Fruit fly (Drosophila melanogaster) whole organism, adult: Measurements from ENCODE around the gene PPP4R2r.

Experiments
- CG12768 ChIP-seq: fragments of 200-800 bp; sonication (Bioruptor generic); optimal IDR thresholded peaks from 2 replicates; lab custom pipeline; 2017; ENCODE audit warnings: missing biosample characterization, missing genetic modification characterization, mild to moderate bottlenecking, moderate library complexity, missing genetic modification reagents
- Clk ChIP-seq: fragments of 200-800 bp; sonication (Bioruptor generic); optimal IDR thresholded peaks from 2 replicates; lab custom pipeline; 2017; ENCODE audit warnings: missing biosample characterization, missing genetic modification characterization
- Mnt ChIP-seq: fragments of 200-800 bp; sonication (Bioruptor generic); optimal IDR thresholded peaks from 2 replicates; lab custom pipeline; 2016; ENCODE audit warnings: missing biosample characterization, mild to moderate bottlenecking, missing genetic modification characterization
- tj ChIP-seq: fragments of 200-800 bp; sonication (Bioruptor generic); optimal IDR thresholded peaks from 3 replicates; lab custom pipeline; 2017; ENCODE audit warnings: missing biosample characterization, mild to moderate bottlenecking, missing genetic modification characterization, moderate library complexity

DNA sequence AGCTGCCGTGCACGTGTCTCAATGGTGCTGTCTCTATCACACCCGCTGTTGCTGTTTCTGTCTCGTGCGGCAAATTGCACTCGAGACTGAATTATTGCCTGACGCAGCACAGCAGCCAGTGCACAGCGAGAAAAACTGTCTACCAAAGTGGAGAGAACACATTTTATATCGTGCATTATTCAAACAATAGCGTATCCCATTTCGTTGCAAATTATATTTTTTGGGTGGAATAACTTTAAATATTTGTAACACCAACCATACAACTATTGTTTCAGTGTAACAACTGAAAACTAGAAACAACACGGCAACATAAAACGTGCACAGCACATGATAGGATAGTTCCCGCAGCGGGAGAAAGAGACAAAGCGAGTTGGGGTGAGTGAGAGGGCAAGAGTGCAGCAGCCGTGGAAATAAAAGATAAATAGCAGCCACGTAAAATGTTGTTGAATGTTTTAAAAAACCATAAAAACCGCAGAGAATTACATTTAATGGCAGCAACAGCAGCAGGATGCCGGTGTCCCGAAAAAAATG is 36.8 kb downstream of the PPP4R2r start:
- TF ChIP-seq CG12768 (GFP tag; lab: Kevin White, UChicago) (no peak), Mnt (GFP tag; lab: Kevin White, UChicago) (no peak), Clk (GFP tag; lab: Kevin White, UChicago) (no peak), tj (GFP tag; lab: Kevin White, UChicago) (peak; percentile 33)
